Fruit fly (Drosophila melanogaster) whole organism, adult: ENCODE measurements around the gene CG4982.

Experiments used
- CG5204 ChIP-seq: fragments of 200-800 bp; sonication (Bioruptor generic); optimal IDR thresholded peaks from 2 replicates; lab custom pipeline; 2016; ENCODE audit warnings: missing biosample characterization, missing genetic modification characterization
- CG7045 ChIP-seq: fragments of 200-800 bp; sonication (Bioruptor generic); optimal IDR thresholded peaks from 2 replicates; lab custom pipeline; 2017; ENCODE audit warnings: missing biosample characterization, mild to moderate bottlenecking, missing genetic modification characterization
- Mnt ChIP-seq: fragments of 200-800 bp; sonication (Bioruptor generic); optimal IDR thresholded peaks from 2 replicates; lab custom pipeline; 2016; ENCODE audit warnings: missing biosample characterization, mild to moderate bottlenecking, missing genetic modification characterization

DNA sequence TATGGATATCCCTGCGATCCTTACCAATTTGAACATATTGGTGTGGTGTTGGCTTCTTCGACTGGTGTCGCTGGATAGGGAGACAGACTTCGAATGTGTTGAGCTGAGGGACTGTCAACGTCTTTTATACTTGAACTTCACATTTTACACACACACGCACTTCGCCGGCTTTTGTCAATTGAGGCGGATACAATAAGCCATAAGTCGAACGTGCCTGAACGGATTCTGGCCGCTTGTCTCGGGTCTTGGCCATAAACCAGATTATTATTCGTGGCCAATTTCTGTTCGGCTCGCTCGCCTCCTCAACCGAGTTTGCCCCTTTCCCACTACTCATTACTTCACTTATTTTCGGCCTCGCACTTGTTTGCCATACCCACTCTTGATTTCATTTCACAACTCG is 1.8 kb downstream of the CG4982 start, which contains the start of gene CG13044:
- TF ChIP-seq CG7045 (GFP tag; lab: Kevin White, UChicago): no peak
- TF ChIP-seq CG5204 (GFP tag; lab: Kevin White, UChicago): no peak
- TF ChIP-seq Mnt: no peak
